Fruit fly (Drosophila melanogaster): ENCODE data around the gene Mo25.

Gene Mo25

DNA sequence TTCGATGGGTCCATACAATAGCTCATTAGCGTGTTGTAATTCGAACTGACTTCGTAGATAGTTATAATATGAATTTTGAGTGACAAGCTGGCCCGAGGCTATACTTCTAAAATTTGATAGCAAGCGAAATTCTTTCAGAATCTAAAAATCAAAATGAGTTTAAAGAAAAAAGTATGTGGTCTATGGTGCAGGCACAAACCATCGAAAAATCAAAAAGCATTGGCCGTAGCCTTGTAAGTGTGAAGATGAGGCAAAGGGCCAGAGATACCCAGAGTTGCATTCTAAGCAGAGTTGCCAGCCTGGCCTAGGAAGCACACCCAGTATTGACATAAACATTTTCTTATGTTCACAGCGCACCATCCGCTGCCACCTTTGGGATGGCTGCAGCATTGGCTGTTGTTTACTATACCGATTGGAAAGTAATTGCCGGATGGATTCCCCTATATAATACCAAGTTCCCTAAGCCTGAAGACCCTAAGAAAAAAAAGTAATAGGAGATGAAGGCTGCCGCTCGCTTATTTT is 48.5 kb downstream of the Mo25 start, which contains the start of gene UQCR-6.4L:
Gene UQCR-6.4L, plus strand, starts transcription at position 51 of the 522 bp plus-strand sequence.
- no peak for TF ChIP-seq noc (tag; optimal IDR thresholded peaks at IDR 0.05)

DNA sequence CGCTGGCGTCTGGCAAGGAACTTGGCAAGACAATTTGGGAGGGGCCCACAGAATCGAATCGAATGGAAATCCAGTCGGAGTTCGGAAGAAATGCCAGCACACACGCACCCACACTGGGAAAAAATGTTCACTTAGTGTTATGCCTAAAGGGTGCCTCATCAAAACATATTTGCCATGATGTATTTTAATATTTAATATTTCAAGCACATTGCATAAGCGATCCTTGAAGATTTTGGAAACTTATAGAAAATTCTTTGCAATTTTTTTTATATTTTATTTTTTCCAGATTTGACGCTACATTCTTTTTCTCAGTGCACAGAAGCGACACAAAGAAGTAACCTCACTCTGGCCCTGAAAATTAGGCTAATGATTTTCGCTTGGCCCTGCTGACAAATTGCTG is 49.2 kb downstream of the Mo25 start:
- no peak for TF ChIP-seq noc (tag; optimal IDR thresholded peaks at IDR 0.05)

DNA sequence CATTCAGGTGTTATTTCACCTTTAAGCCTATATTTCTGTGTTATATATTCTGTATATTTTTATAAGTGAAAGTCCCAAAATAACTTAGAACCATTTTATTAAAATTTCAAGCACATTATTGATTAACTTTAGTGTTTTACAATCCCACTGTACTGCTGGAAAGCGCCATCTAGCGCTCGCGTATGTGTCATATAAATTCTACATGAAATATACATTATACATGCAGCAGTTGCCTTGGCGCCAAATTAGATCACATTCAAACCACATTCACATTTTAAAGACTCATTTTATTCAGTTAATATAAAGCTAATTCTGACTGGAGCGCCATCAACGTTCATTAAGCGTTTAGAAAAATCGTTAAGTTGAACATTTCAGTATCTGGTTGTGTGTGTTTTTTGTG is 51.9 kb downstream of the Mo25 start:
- no peak for TF ChIP-seq noc (tag; optimal IDR thresholded peaks at IDR 0.05)

All from whole organism, larva.